Fruit fly (Drosophila melanogaster): ENCODE data around the gene caup.
A peak's percentile ranks its signal among the peaks of the same experiment; 100 is the strongest.

caup gene

DNA sequence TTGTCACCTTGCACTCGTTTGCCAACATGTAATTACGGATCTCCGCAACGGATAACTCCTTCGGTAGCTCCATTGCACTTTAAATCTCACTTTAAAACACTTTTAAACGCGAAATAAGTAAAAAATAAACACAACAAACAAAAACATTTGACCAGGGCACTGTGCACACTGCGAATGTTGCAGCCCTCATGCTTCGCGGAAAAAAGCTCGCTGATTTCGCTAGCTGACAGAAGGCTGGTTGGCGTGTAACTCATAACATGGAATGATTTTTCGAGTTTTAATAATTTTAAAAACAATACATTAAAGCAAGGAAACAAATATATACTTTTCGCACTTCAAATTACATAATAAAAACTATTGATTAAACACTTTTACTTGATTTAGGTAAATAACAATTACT is 37.1 kb upstream of the caup start, which contains the start of gene sowah (continued):
- no peak for TF ChIP-seq Sox15 (GFP tag; optimal IDR thresholded peaks at IDR 0.05)
- TF ChIP-seq CG34406 (GFP tag; optimal IDR thresholded peaks at IDR 0.05): no peak
- TF ChIP-seq CG31627 (GFP tag; optimal IDR thresholded peaks at IDR 0.05): peak; percentile 48
- no peak for TF ChIP-seq lz (GFP tag; optimal IDR thresholded peaks at IDR 0.05)
- no peak for TF ChIP-seq Sox102F (GFP tag; optimal IDR thresholded peaks at IDR 0.05)
- TF ChIP-seq achi (GFP tag; optimal IDR thresholded peaks at IDR 0.05): no peak
- no peak for TF ChIP-seq CG8319 (GFP tag; optimal IDR thresholded peaks at IDR 0.05)
- no peak for TF ChIP-seq Eip75B (GFP tag; optimal IDR thresholded peaks at IDR 0.05)
- TF ChIP-seq Hr39 (GFP tag; optimal IDR thresholded peaks at IDR 0.05): peak; percentile 41
- TF ChIP-seq svp (GFP tag): no peak
- TF ChIP-seq CG6792 (GFP tag; optimal IDR thresholded peaks at IDR 0.05): no peak
- TF ChIP-seq spab (GFP tag; optimal IDR thresholded peaks at IDR 0.05): no peak
- 0 out of 2 replicates have a peak, but pooled peaks have one; percentile 14 for TF ChIP-seq CG15336 (GFP tag; IDR thresholded peaks at IDR 0.05)
- peak; percentile 18 for TF ChIP-seq CG1621 (tag; optimal IDR thresholded peaks at IDR 0.05)
- no peak for TF ChIP-seq CG8632 (GFP tag; optimal IDR thresholded peaks at IDR 0.05)
- peak; percentile 77 for TF ChIP-seq Sox14 (GFP tag; optimal IDR thresholded peaks at IDR 0.05)
- TF ChIP-seq vri (GFP tag; optimal IDR thresholded peaks at IDR 0.05): no peak
- peak; percentile 15 for TF ChIP-seq pdm3 (GFP tag; optimal IDR thresholded peaks at IDR 0.05)
- TF ChIP-seq Blimp-1 (GFP tag; optimal IDR thresholded peaks at IDR 0.05): no peak
- peak; percentile 24 for TF ChIP-seq Ets96B (tag; optimal IDR thresholded peaks at IDR 0.05)
- TF ChIP-seq CG3919 (GFP tag; optimal IDR thresholded peaks at IDR 0.05): peak; percentile 41
- TF ChIP-seq Met (GFP tag; optimal IDR thresholded peaks at IDR 0.05): peak; percentile 35
- peak; percentile 13 for TF ChIP-seq Hr4 (GFP tag; optimal IDR thresholded peaks at IDR 0.05)
- TF ChIP-seq dac (GFP tag; optimal IDR thresholded peaks at IDR 0.05): no peak
- TF ChIP-seq CG4318 (GFP tag; optimal IDR thresholded peaks at IDR 0.05): no peak

DNA sequence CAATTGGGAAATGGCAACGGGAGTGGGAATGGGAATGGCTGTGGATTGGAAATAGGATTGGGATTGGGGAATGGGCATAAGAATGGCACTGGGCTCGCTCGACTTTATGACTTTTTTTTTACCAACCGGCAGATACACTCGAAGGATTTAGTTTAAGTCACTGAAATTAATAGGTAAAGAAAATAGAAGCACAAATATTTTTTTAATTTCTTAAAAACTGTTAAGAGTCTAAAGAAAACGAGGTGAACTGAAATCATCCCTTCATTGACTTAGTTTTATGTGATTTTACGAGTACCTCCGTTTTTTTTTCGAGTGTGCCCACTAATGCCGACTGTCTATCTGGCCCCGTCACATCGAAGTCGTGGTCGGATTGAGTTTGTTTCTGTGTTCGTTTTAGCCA is 34.6 kb upstream of the caup start:
- TF ChIP-seq dsx (GFP tag; optimal IDR thresholded peaks at IDR 0.05; ENCODE audit: poor library complexity, severe bottlenecking) (no peak), CG10631 (GFP tag; optimal IDR thresholded peaks at IDR 0.05) (peak; percentile 5), CG6808 (GFP tag; optimal IDR thresholded peaks at IDR 0.05) (peak; percentile 20), spab (GFP tag; optimal IDR thresholded peaks at IDR 0.05) (peak; percentile 22), CG34406 (GFP tag; optimal IDR thresholded peaks at IDR 0.05) (no peak), CG1621 (tag; optimal IDR thresholded peaks at IDR 0.05) (no peak), ss (GFP tag; optimal IDR thresholded peaks at IDR 0.05) (no peak), salr (GFP tag; optimal IDR thresholded peaks at IDR 0.05) (no peak), Eip78C (GFP tag) (peak; percentile 73), CG3919 (GFP tag; optimal IDR thresholded peaks at IDR 0.05) (peak; percentile 13), CG6163 (GFP tag; IDR thresholded peaks at IDR 0.05) (peak; percentile 64; the same call in 2 of the 3 replicates)

DNA sequence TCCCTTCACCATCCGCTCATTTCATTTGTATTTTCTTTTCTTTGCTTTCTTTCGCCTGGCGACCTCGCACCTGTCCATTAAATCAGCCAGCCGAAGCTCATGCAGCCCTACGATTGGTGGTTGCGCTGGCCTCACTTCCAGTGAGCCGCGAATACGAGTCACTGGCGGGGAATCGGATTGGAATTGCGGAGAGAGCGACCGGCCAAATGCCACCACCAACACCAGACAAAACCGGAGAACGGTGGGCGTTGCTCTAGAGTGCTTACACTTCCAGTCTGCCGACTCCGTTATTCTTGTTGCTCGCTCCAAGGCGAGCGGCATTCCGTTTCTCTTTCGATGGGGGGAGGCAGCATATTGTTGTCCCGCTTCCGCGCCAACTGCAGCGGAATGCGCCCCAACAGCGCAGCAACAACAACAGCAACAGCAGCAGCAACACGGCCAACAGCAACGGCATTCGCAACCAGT is 29.2 kb upstream of the caup start, which contains the start of gene ara:
Gene ara (plus strand): TSS at position 461 of the 465 bp plus-strand sequence.
- TF ChIP-seq CG6808 (GFP tag; optimal IDR thresholded peaks at IDR 0.05): no peak
- no peak for TF ChIP-seq CG11762 (GFP tag; optimal IDR thresholded peaks at IDR 0.05; ENCODE audit: insufficient read depth)
- no peak for TF ChIP-seq Eip78C (GFP tag)
- TF ChIP-seq Blimp-1 (GFP tag; optimal IDR thresholded peaks at IDR 0.05): peak; percentile 44
- TF ChIP-seq CG31627 (GFP tag; optimal IDR thresholded peaks at IDR 0.05): no peak
- TF ChIP-seq Hr4 (GFP tag; optimal IDR thresholded peaks at IDR 0.05): no peak
- TF ChIP-seq dsx (GFP tag; optimal IDR thresholded peaks at IDR 0.05; ENCODE audit: poor library complexity, severe bottlenecking): no peak
- no peak for TF ChIP-seq acj6 (GFP tag; optimal IDR thresholded peaks at IDR 0.05)
- no peak for TF ChIP-seq CG34406 (GFP tag; optimal IDR thresholded peaks at IDR 0.05)
- no peak for TF ChIP-seq pdm3 (GFP tag; optimal IDR thresholded peaks at IDR 0.05)
- TF ChIP-seq Lpt (GFP tag; optimal IDR thresholded peaks at IDR 0.05): no peak
- TF ChIP-seq cyc (GFP tag; optimal IDR thresholded peaks at IDR 0.05): no peak
- TF ChIP-seq eg (GFP tag; IDR thresholded peaks at IDR 0.05): no peak
- no peak for TF ChIP-seq lz (GFP tag; optimal IDR thresholded peaks at IDR 0.05)
- no peak for TF ChIP-seq salr (GFP tag; optimal IDR thresholded peaks at IDR 0.05)
- TF ChIP-seq CG8632 (GFP tag; optimal IDR thresholded peaks at IDR 0.05): no peak
- no peak for TF ChIP-seq CG6792 (GFP tag; optimal IDR thresholded peaks at IDR 0.05)
- no peak for TF ChIP-seq CG7368 (GFP tag; optimal IDR thresholded peaks at IDR 0.05)
- TF ChIP-seq spab (GFP tag; optimal IDR thresholded peaks at IDR 0.05): no peak
- peak; percentile 8 to 22 for TF ChIP-seq ss (GFP tag; optimal IDR thresholded peaks at IDR 0.05)
- TF ChIP-seq net (GFP tag; optimal IDR thresholded peaks at IDR 0.05): no peak
- no peak for TF ChIP-seq CG4318 (GFP tag; optimal IDR thresholded peaks at IDR 0.05)
- TF ChIP-seq CG10669 (GFP tag; optimal IDR thresholded peaks at IDR 0.05): no peak
- no peak for TF ChIP-seq CG6276 (GFP tag; optimal IDR thresholded peaks at IDR 0.05)
- no peak for TF ChIP-seq vri (GFP tag; optimal IDR thresholded peaks at IDR 0.05)
- TF ChIP-seq CG11902 (GFP tag; optimal IDR thresholded peaks at IDR 0.05): no peak
- TF ChIP-seq topi (GFP tag; optimal IDR thresholded peaks at IDR 0.05): no peak
- no peak for TF ChIP-seq CG32006 (GFP tag; optimal IDR thresholded peaks at IDR 0.05)
- no peak for TF ChIP-seq Sox15 (GFP tag; optimal IDR thresholded peaks at IDR 0.05)
- no peak for TF ChIP-seq fd85E (GFP tag; optimal IDR thresholded peaks at IDR 0.05)
- no peak for TF ChIP-seq Sox102F (GFP tag; optimal IDR thresholded peaks at IDR 0.05)
- no peak for TF ChIP-seq CG9139 (GFP tag; optimal IDR thresholded peaks at IDR 0.05)
